Worm (Caenorhabditis elegans) whole organism, L4 larva: Measurements from ENCODE around the gene lec-5.

Experiments
- D1046.2 ChIP-seq: fragments of 200-800 bp; sonication (Bioruptor generic); IDR thresholded peaks from 2 replicates; pipeline ENCODE4 v1.3.6; 2022; ENCODE audit warnings: missing genetic modification characterization, missing compliant biosample characterization
- F26F4.8 ChIP-seq: fragments of 200-800 bp; sonication (Bioruptor generic); conservative IDR thresholded peaks from 2 replicates; pipeline ENCODE4 v1.3.6; 2022; ENCODE audit warnings: missing genetic modification characterization, missing compliant biosample characterization
- F37D6.2 ChIP-seq: sonication (generic microtip); optimal IDR thresholded peaks from 2 replicates; lab custom pipeline; 2016; ENCODE audit warnings: mild to moderate bottlenecking, missing genetic modification characterization, missing compliant biosample characterization
- R02D3.7 ChIP-seq: fragments of 150-350 bp; sonication (generic microtip); optimal IDR thresholded peaks from 3 replicates; lab custom pipeline; 2014; ENCODE audit warnings: missing biosample characterization, missing genetic modification characterization
- T20F7.1 ChIP-seq: fragments of 200-800 bp; sonication (Bioruptor generic); optimal IDR thresholded peaks from 2 replicates; lab custom pipeline; 2018; ENCODE audit warnings: mild to moderate bottlenecking, missing genetic modification characterization, missing compliant biosample characterization
- T26A8.4 ChIP-seq: fragments of 200-800 bp; sonication (Bioruptor generic); IDR thresholded peaks from 2 replicates; pipeline ENCODE4 v1.3.6; 2022; ENCODE audit warnings: missing genetic modification characterization, missing compliant biosample characterization
- Y105C5A.15 ChIP-seq: fragments of 200-800 bp; sonication (Bioruptor generic); IDR thresholded peaks from 2 replicates; pipeline ENCODE4 v1.3.6; 2022; ENCODE audit warnings: missing genetic modification characterization, missing compliant biosample characterization
- Y5F2A.4 ChIP-seq: fragments of 200-800 bp; sonication (Bioruptor generic); optimal IDR thresholded peaks from 2 replicates; lab custom pipeline; 2018; ENCODE audit warnings: mild to moderate bottlenecking, missing genetic modification characterization, missing compliant biosample characterization
- ZK546.5 ChIP-seq, 2 experiments: sonication (generic microtip); optimal IDR thresholded peaks; 2 replicates each; lab custom pipeline; 2017; ENCODE audit warnings: missing biosample characterization in 2 of 2, missing genetic modification characterization in 2 of 2
- aha-1 ChIP-seq: fragments of 150-350 bp; peaks from one replicate; lab custom pipeline; 2014; ENCODE audit warnings: missing biosample characterization, missing genetic modification characterization
- ama-1 ChIP-seq: fragments of 150-350 bp; optimal IDR thresholded peaks from 2 replicates; lab custom pipeline; 2014; ENCODE audit warnings: inconsistent platforms, mixed read lengths
- ceh-28 ChIP-seq: fragments of 150-350 bp; optimal IDR thresholded peaks from 2 replicates; lab custom pipeline; 2014; ENCODE audit warnings: missing biosample characterization, missing genetic modification reagents, missing genetic modification characterization
- ceh-32 ChIP-seq: sonication (generic microtip); optimal IDR thresholded peaks from 2 replicates; lab custom pipeline; 2016; ENCODE audit warnings: mild to moderate bottlenecking, missing genetic modification characterization, missing compliant biosample characterization; ENCODE audit not compliant: poor library complexity
- ceh-44 ChIP-seq: fragments of 200-800 bp; sonication (Bioruptor generic); IDR thresholded peaks from 2 replicates; pipeline ENCODE4 v1.3.6; 2022; ENCODE audit warnings: missing genetic modification reagents, missing genetic modification characterization, missing compliant biosample characterization
- ceh-82 ChIP-seq: sonication (generic microtip); optimal IDR thresholded peaks from 2 replicates; lab custom pipeline; 2017; ENCODE audit warnings: missing biosample characterization, missing genetic modification characterization
- ces-1 ChIP-seq: fragments of 150-350 bp; sonication (generic microtip); optimal IDR thresholded peaks from 4 replicates; lab custom pipeline; 2014; ENCODE audit warnings: missing biosample characterization, missing genetic modification reagents, missing genetic modification characterization
- cey-2 ChIP-seq: sonication (generic microtip); optimal IDR thresholded peaks from 3 replicates; lab custom pipeline; 2017; ENCODE audit warnings: missing genetic modification characterization, mild to moderate bottlenecking, missing compliant biosample characterization, antibody characterized with exemption, borderline replicate concordance; ENCODE audit not compliant: insufficient read depth
- ctbp-1 ChIP-seq: fragments of 200-800 bp; sonication (Bioruptor generic); IDR thresholded peaks from 2 replicates; pipeline ENCODE4 v1.3.6; 2022; ENCODE audit warnings: missing genetic modification reagents, missing genetic modification characterization, missing compliant biosample characterization
- daf-16 ChIP-seq, 3 experiments: sonication (generic microtip); optimal IDR thresholded peaks; 2 replicates each; lab custom pipeline; 2016 to 2017; ENCODE audit warnings: missing genetic modification characterization in 3 of 3, missing genetic modification reagents in 3 of 3, mild to moderate bottlenecking in 2 of 3, missing compliant biosample characterization in 2 of 3, missing biosample characterization in 1 of 3, moderate library complexity in 1 of 3
- dmd-8 ChIP-seq: fragments of 200-800 bp; sonication (Bioruptor generic); IDR thresholded peaks from 2 replicates; pipeline ENCODE4 v1.3.6; 2022; ENCODE audit warnings: missing genetic modification characterization, missing compliant biosample characterization
- dmd-9 ChIP-seq: fragments of 200-800 bp; sonication (Bioruptor generic); IDR thresholded peaks from 2 replicates; pipeline ENCODE4 v1.3.6; 2022; ENCODE audit warnings: missing genetic modification reagents, missing genetic modification characterization, missing compliant biosample characterization
- dpl-1 ChIP-seq: fragments of 150-350 bp; optimal IDR thresholded peaks from 2 replicates; lab custom pipeline; 2014; ENCODE audit warnings: missing biosample characterization, missing genetic modification reagents, missing genetic modification characterization
- egl-27 ChIP-seq: sonication (generic microtip); optimal IDR thresholded peaks from 3 replicates; lab custom pipeline; 2017; ENCODE audit warnings: missing biosample characterization, missing genetic modification reagents, missing genetic modification characterization
- egl-43 ChIP-seq: fragments of 200-800 bp; sonication (Bioruptor generic); IDR thresholded peaks from 2 replicates; pipeline ENCODE4 v1.3.6; 2022; ENCODE audit warnings: missing genetic modification reagents, missing genetic modification characterization, missing compliant biosample characterization
- fos-1 ChIP-seq: fragments of 150-350 bp; optimal IDR thresholded peaks from 2 replicates; lab custom pipeline; 2014; ENCODE audit warnings: missing biosample characterization, missing genetic modification characterization
- hlh-11 ChIP-seq: fragments of 200-800 bp; sonication (Bioruptor generic); optimal IDR thresholded peaks from 2 replicates; lab custom pipeline; 2018; ENCODE audit warnings: mild to moderate bottlenecking, missing genetic modification characterization, missing compliant biosample characterization
- hmg-1.1 ChIP-seq: fragments of 200-800 bp; sonication (Bioruptor generic); IDR thresholded peaks from 2 replicates; pipeline ENCODE4 v1.3.6; 2022; ENCODE audit warnings: missing genetic modification reagents, missing genetic modification characterization, missing compliant biosample characterization
- lim-7 ChIP-seq: fragments of 200-800 bp; sonication (Bioruptor generic); IDR thresholded peaks from 2 replicates; pipeline ENCODE4 v1.3.6; 2022; ENCODE audit warnings: missing genetic modification characterization, missing compliant biosample characterization
- lin-29 ChIP-seq: fragments of 200-800 bp; sonication (Bioruptor generic); IDR thresholded peaks from 2 replicates; pipeline ENCODE4 v1.3.6; 2022; ENCODE audit warnings: missing genetic modification reagents, missing genetic modification characterization, missing compliant biosample characterization
- lin-38 ChIP-seq: fragments of 200-800 bp; sonication (Bioruptor generic); IDR thresholded peaks from 2 replicates; pipeline ENCODE4 v1.3.6; 2022; ENCODE audit warnings: missing genetic modification reagents, missing genetic modification characterization, missing compliant biosample characterization
- lin-39 ChIP-seq: fragments of 150-350 bp; optimal IDR thresholded peaks from 2 replicates; lab custom pipeline; 2014; ENCODE audit warnings: missing biosample characterization, missing genetic modification reagents, missing genetic modification characterization
- lsy-2 ChIP-seq, 2 experiments: fragments of 150-350 bp in 1 of 2; sonication (generic microtip) in 1 of 2; optimal IDR thresholded peaks; 2 replicates each; lab custom pipeline; 2014 to 2017; ENCODE audit warnings: missing biosample characterization in 2 of 2, missing genetic modification characterization in 2 of 2
- madf-5 ChIP-seq, 2 experiments: fragments of 200-800 bp; sonication (Bioruptor generic); IDR thresholded peaks; 2 replicates each; pipeline ENCODE4 v1.3.6; 2022; ENCODE audit warnings: missing compliant biosample characterization in 2 of 2, missing genetic modification characterization in 2 of 2
- mdt-29 ChIP-seq: fragments of 200-800 bp; sonication (Bioruptor generic); IDR thresholded peaks from 2 replicates; pipeline ENCODE4 v1.3.6; 2022; ENCODE audit warnings: missing genetic modification reagents, missing genetic modification characterization, missing compliant biosample characterization
- mes-2 ChIP-seq: sonication (generic microtip); optimal IDR thresholded peaks from 2 replicates; lab custom pipeline; 2016; ENCODE audit warnings: missing genotype, mild to moderate bottlenecking, missing genetic modification characterization, missing compliant biosample characterization; ENCODE audit not compliant: poor library complexity, severe bottlenecking
- nhr-11 ChIP-seq: fragments of 150-350 bp; optimal IDR thresholded peaks from 2 replicates; lab custom pipeline; 2014; ENCODE audit warnings: missing biosample characterization, missing genetic modification characterization
- nhr-48 ChIP-seq: sonication (generic microtip); optimal IDR thresholded peaks from 2 replicates; lab custom pipeline; 2016; ENCODE audit warnings: mild to moderate bottlenecking, missing genetic modification characterization, missing compliant biosample characterization
- nhr-6 ChIP-seq: fragments of 150-350 bp; optimal IDR thresholded peaks from 2 replicates; lab custom pipeline; 2014; ENCODE audit warnings: missing biosample characterization, missing genetic modification characterization
- nhr-76 ChIP-seq: fragments of 150-350 bp; optimal IDR thresholded peaks from 2 replicates; lab custom pipeline; 2014; ENCODE audit warnings: missing biosample characterization, missing genetic modification characterization
- nhr-77 ChIP-seq: fragments of 150-350 bp; optimal IDR thresholded peaks from 2 replicates; lab custom pipeline; 2014; ENCODE audit warnings: missing biosample characterization, missing genetic modification characterization
- pqm-1 ChIP-seq: sonication (generic microtip); optimal IDR thresholded peaks from 2 replicates; lab custom pipeline; 2017; ENCODE audit warnings: missing biosample characterization, missing genetic modification characterization
- sdz-12 ChIP-seq: fragments of 200-800 bp; sonication (Bioruptor generic); optimal IDR thresholded peaks from 2 replicates; lab custom pipeline; 2018; ENCODE audit warnings: mild to moderate bottlenecking, missing genetic modification characterization, missing compliant biosample characterization
- set-16 ChIP-seq: fragments of 200-800 bp; sonication (Bioruptor generic); IDR thresholded peaks from 2 replicates; pipeline ENCODE4 v1.3.6; 2022; ENCODE audit warnings: missing genetic modification reagents, missing genetic modification characterization, missing compliant biosample characterization
- tra-1 ChIP-seq: fragments of 200-800 bp; sonication (Bioruptor generic); IDR thresholded peaks from 2 replicates; pipeline ENCODE4 v1.3.6; 2022; ENCODE audit warnings: missing genetic modification reagents, missing genetic modification characterization, missing compliant biosample characterization
- unc-130 ChIP-seq: sonication (generic microtip); optimal IDR thresholded peaks from 2 replicates; lab custom pipeline; 2016; ENCODE audit warnings: missing genetic modification reagents, missing genetic modification characterization, missing compliant biosample characterization
- unc-39 ChIP-seq: sonication (generic microtip); optimal IDR thresholded peaks from 2 replicates; lab custom pipeline; 2017; ENCODE audit warnings: missing biosample characterization, missing genetic modification characterization
- vab-7 ChIP-seq: fragments of 200-800 bp; sonication (Bioruptor generic); IDR thresholded peaks from 2 replicates; pipeline ENCODE4 v1.3.6; 2022; ENCODE audit warnings: missing genetic modification reagents, missing genetic modification characterization, missing compliant biosample characterization
- zfp-2 ChIP-seq: sonication (generic microtip); optimal IDR thresholded peaks from 2 replicates; lab custom pipeline; 2016; ENCODE audit warnings: mild to moderate bottlenecking, missing genetic modification characterization, missing compliant biosample characterization

Gene lec-5

DNA sequence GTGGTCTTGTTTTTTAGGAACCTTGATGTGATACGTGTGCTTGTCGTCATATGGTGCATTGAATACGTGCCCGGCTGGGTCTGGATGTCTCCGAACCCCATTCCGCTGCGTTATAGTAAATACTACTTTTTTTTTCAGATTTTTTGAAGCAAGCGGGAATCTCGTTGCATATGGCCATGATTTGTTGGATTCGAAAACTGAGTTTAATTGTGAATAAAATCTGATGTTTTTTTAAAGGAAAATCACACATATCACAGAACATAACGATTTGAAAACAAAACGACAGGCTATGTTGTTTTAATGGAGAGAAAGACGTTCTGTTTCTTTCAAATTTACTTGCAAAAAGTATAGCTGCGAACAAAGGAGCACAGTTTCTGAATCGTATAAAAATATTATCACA lies 4.5 kb upstream of the lec-5 start, which contains the start of the genes ZK1248.17 and H41C03.3:
Gene ZK1248.17 (minus strand): TSS at position 101 of the 400 bp plus-strand sequence.
Gene H41C03.3 (plus strand): TSS at position 337 of the 400 bp plus-strand sequence.
- TF ChIP-seq lin-39 (tag; lab: Kevin White, UChicago): no peak
- no peak for TF ChIP-seq lin-29 (GFP tag; lab: Robert Waterston, UW)
- TF ChIP-seq set-16 (GFP tag; lab: Robert Waterston, UW): no peak
- TF ChIP-seq R02D3.7 (tag; lab: Kevin White, UChicago): no peak
- TF ChIP-seq nhr-76 (tag; lab: Kevin White, UChicago): no peak
- no peak for TF ChIP-seq Y105C5A.15 (GFP tag; lab: Robert Waterston, UW)

DNA sequence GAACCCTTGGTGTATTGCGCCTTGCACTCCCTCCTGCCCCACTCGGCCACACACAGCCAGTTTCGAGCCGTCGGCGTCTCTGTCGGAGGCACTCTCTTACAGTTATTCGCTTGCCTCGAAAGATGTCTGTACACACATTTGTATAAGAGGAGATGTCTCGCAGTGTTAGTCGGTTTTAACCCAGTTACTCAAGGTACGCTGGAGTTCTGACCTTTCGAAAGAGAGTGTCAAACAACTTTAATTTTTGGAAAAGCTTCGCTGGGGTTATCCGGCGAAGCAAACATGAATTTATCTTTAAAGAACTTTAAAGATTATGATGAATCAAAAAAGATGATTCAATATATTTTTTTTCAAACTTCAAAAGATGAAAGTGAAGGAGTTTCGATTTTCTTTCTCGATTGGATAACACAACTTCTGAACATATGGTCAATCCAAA lies 3.8 kb upstream of the lec-5 start:
- TF ChIP-seq tra-1 (GFP tag; lab: Robert Waterston, UW): peak; percentile 98
- TF ChIP-seq daf-16 (GFP tag; optimal IDR thresholded peaks at IDR 0.05; lab: Kevin White, UChicago): peak; percentile 89 to 97
- TF ChIP-seq daf-16 (tag; optimal IDR thresholded peaks at IDR 0.05; lab: Kevin White, UChicago): peak; percentile 89
- TF ChIP-seq madf-5 (GFP tag; IDR thresholded peaks at IDR 0.05; lab: Robert Waterston, UW): peak; percentile 5 to 96; a peak in 3 of 4 replicates
- TF ChIP-seq sdz-12 (GFP tag; lab: Kevin White, UChicago): peak; percentile 82
- TF ChIP-seq vab-7: peak; percentile 87
- TF ChIP-seq cey-2 (tag; lab: Kevin White, UChicago): peak; percentile 89
- TF ChIP-seq ceh-44 (GFP tag; lab: Robert Waterston, UW): peak; percentile 89; the same call in 1 of the 2 replicates
- TF ChIP-seq hmg-1.1 (GFP tag; lab: Robert Waterston, UW): peak; percentile 100
- peak; percentile 96 for TF ChIP-seq mes-2 (tag; lab: Kevin White, UChicago)
- peak; percentile 97 for TF ChIP-seq fos-1 (tag; lab: Kevin White, UChicago)
- TF ChIP-seq egl-27 (tag; lab: Kevin White, UChicago): peak; percentile 93
- peak; percentile 93 for TF ChIP-seq T20F7.1 (GFP tag; lab: Kevin White, UChicago)
- peak; percentile 88 for TF ChIP-seq Y5F2A.4
- peak; percentile 36 for TF ChIP-seq ceh-82
- peak; percentile 96 for TF ChIP-seq nhr-6 (tag; lab: Kevin White, UChicago)
- TF ChIP-seq dmd-9 (GFP tag; lab: Robert Waterston, UW): peak; percentile 99
- peak; percentile 99 for TF ChIP-seq mdt-29 (GFP tag; lab: Robert Waterston, UW)
- TF ChIP-seq unc-39 (tag; lab: Kevin White, UChicago): peak; percentile 75
- TF ChIP-seq ces-1: peak; percentile 94
- TF ChIP-seq dpl-1 (GFP tag; lab: Kevin White, UChicago): peak; percentile 87
- TF ChIP-seq unc-130: peak; percentile 93
- TF ChIP-seq dmd-8 (GFP tag; lab: Robert Waterston, UW): peak; percentile 83
- peak; percentile 100 for TF ChIP-seq T26A8.4 (GFP tag; lab: Robert Waterston, UW)
- peak; percentile 97 for TF ChIP-seq nhr-48 (tag; lab: Kevin White, UChicago)
- peak; percentile 94 to 97 for TF ChIP-seq lsy-2 (tag; optimal IDR thresholded peaks at IDR 0.05; lab: Kevin White, UChicago)
- TF ChIP-seq ceh-28 (tag; lab: Kevin White, UChicago): peak; percentile 49
- TF ChIP-seq ceh-32 (tag; lab: Kevin White, UChicago): peak; percentile 91
- peak; percentile 100 for TF ChIP-seq ama-1 (lab: Kevin White, UChicago)
- peak; percentile 98 for TF ChIP-seq nhr-77 (tag; lab: Kevin White, UChicago)
- peak; percentile 99 for TF ChIP-seq egl-43 (GFP tag; lab: Robert Waterston, UW)
- peak; percentile 95 for TF ChIP-seq lin-38
- peak; percentile 85 for TF ChIP-seq lin-39 (tag; lab: Kevin White, UChicago)
- TF ChIP-seq lim-7 (GFP tag; lab: Robert Waterston, UW): peak; percentile 76
- TF ChIP-seq F26F4.8 (GFP tag; lab: Robert Waterston, UW): 0 out of 2 replicates have a peak, but pooled peaks have one; percentile 34
- TF ChIP-seq D1046.2 (GFP tag; lab: Robert Waterston, UW): peak; percentile 92
- peak; percentile 99 for TF ChIP-seq ctbp-1 (GFP tag; lab: Robert Waterston, UW)
- peak; percentile 100 for TF ChIP-seq aha-1 (tag; lab: Kevin White, UChicago)
- peak; percentile 87 for TF ChIP-seq zfp-2 (tag; lab: Kevin White, UChicago)
- TF ChIP-seq nhr-76 (tag; lab: Kevin White, UChicago): peak; percentile 77
- TF ChIP-seq pqm-1 (tag; lab: Kevin White, UChicago): peak; percentile 53
- TF ChIP-seq ZK546.5 (tag; optimal IDR thresholded peaks at IDR 0.05; lab: Kevin White, UChicago): peak; percentile 58 to 72
- TF ChIP-seq hlh-11: peak; percentile 99
- peak; percentile 98 for TF ChIP-seq nhr-11 (tag; lab: Kevin White, UChicago)
- peak; percentile 97 for TF ChIP-seq F37D6.2 (tag; lab: Kevin White, UChicago)
